Worm (Caenorhabditis elegans): ENCODE results near the gene lsm-3.

lsm-3 gene

ce11 chrIV:13386043-13386442 lies 960 bp upstream of the lsm-3 start, which contains the start of the genes Y62E10A.20, Y62E10A.23 and mdt-9:
Gene Y62E10A.20, minus strand, starts transcription at chrIV:13386091.
Gene Y62E10A.23, plus strand, starts transcription at chrIV:13386324.
Gene mdt-9, plus strand, starts transcription at chrIV:13386380.
- TF ChIP-seq T22C8.4 (GFP tag; IDR thresholded peaks at IDR 0.05) (no peak), med-1 (GFP tag; optimal IDR thresholded peaks at IDR 0.05; ENCODE audit: insufficient read depth) (peak; percentile 88), ref-1 (GFP tag; conservative IDR thresholded peaks at IDR 0.05) (no peak), tab-1 (GFP tag; IDR thresholded peaks at IDR 0.05) (peak; percentile 54; the same call in 1 of the 2 replicates), ztf-29 (GFP tag; IDR thresholded peaks at IDR 0.05) (peak; percentile 79), flt-1 (GFP tag; IDR thresholded peaks at IDR 0.05) (peak; percentile 86), cog-1 (tag; optimal IDR thresholded peaks at IDR 0.05) (peak; percentile 24), ztf-23 (GFP tag; IDR thresholded peaks at IDR 0.05) (peak; percentile 82; the same call in 1 of the 2 replicates), klf-2 (GFP tag; conservative IDR thresholded peaks at IDR 0.05) (peak; percentile 80)

ce11 chrIV:13388779-13389178 lies 1.8 kb downstream of the lsm-3 start:
- no peak for TF ChIP-seq klf-2 (GFP tag; conservative IDR thresholded peaks at IDR 0.05)
- no peak for TF ChIP-seq cog-1 (tag; optimal IDR thresholded peaks at IDR 0.05)
- TF ChIP-seq tab-1 (GFP tag; IDR thresholded peaks at IDR 0.05), result no peak
- TF ChIP-seq T22C8.4 (GFP tag; IDR thresholded peaks at IDR 0.05), result no peak
- no peak for TF ChIP-seq flt-1 (GFP tag; IDR thresholded peaks at IDR 0.05)
- TF ChIP-seq ztf-29 (GFP tag; IDR thresholded peaks at IDR 0.05), result no peak

ce11 chrIV:13389237-13389636 lies 2.2 kb downstream of the lsm-3 start:
- TF ChIP-seq ref-1 (GFP tag; conservative IDR thresholded peaks at IDR 0.05) (no peak), T22C8.4 (GFP tag; IDR thresholded peaks at IDR 0.05) (no peak), tab-1 (GFP tag; IDR thresholded peaks at IDR 0.05) (no peak), cog-1 (tag; optimal IDR thresholded peaks at IDR 0.05) (no peak), flt-1 (GFP tag; IDR thresholded peaks at IDR 0.05) (no peak), ztf-29 (GFP tag; IDR thresholded peaks at IDR 0.05) (no peak), ztf-23 (GFP tag; IDR thresholded peaks at IDR 0.05) (no peak), med-1 (GFP tag; optimal IDR thresholded peaks at IDR 0.05; ENCODE audit: insufficient read depth) (no peak), klf-2 (GFP tag; conservative IDR thresholded peaks at IDR 0.05) (no peak)

- TF ChIP-seq T22C8.4 (GFP tag; IDR thresholded peaks at IDR 0.05), result no peak
- no peak for TF ChIP-seq klf-2 (GFP tag; conservative IDR thresholded peaks at IDR 0.05)
- no peak for TF ChIP-seq tab-1 (GFP tag; IDR thresholded peaks at IDR 0.05)
- TF ChIP-seq med-1 (GFP tag; optimal IDR thresholded peaks at IDR 0.05; ENCODE audit: insufficient read depth), result no peak
- no peak for TF ChIP-seq ztf-29 (GFP tag; IDR thresholded peaks at IDR 0.05)
- no peak for TF ChIP-seq ztf-23 (GFP tag; IDR thresholded peaks at IDR 0.05)
- TF ChIP-seq flt-1 (GFP tag; IDR thresholded peaks at IDR 0.05), result no peak
- TF ChIP-seq ref-1 (GFP tag; conservative IDR thresholded peaks at IDR 0.05), result no peak
- TF ChIP-seq cog-1 (tag; optimal IDR thresholded peaks at IDR 0.05), result no peak
Observed at ce11 chrIV:13390770-13391169, 3.8 kb downstream of the lsm-3 start.

- TF ChIP-seq tab-1 (GFP tag; IDR thresholded peaks at IDR 0.05) (no peak), ztf-29 (GFP tag; IDR thresholded peaks at IDR 0.05) (no peak), med-1 (GFP tag; optimal IDR thresholded peaks at IDR 0.05; ENCODE audit: insufficient read depth) (no peak), ref-1 (GFP tag; conservative IDR thresholded peaks at IDR 0.05) (no peak), ztf-23 (GFP tag; IDR thresholded peaks at IDR 0.05) (no peak), flt-1 (GFP tag; IDR thresholded peaks at IDR 0.05) (no peak), klf-2 (GFP tag; conservative IDR thresholded peaks at IDR 0.05) (no peak), cog-1 (tag; optimal IDR thresholded peaks at IDR 0.05) (no peak), T22C8.4 (GFP tag; IDR thresholded peaks at IDR 0.05) (no peak)
Observed at ce11 chrIV:13392230-13392629, 5.2 kb downstream of the lsm-3 start.

- TF ChIP-seq ztf-23 (GFP tag; IDR thresholded peaks at IDR 0.05), result no peak
- TF ChIP-seq tab-1 (GFP tag; IDR thresholded peaks at IDR 0.05), result no peak
- TF ChIP-seq flt-1 (GFP tag; IDR thresholded peaks at IDR 0.05), result no peak
- no peak for TF ChIP-seq cog-1 (tag; optimal IDR thresholded peaks at IDR 0.05)
- no peak for TF ChIP-seq T22C8.4 (GFP tag; IDR thresholded peaks at IDR 0.05)
- TF ChIP-seq ztf-29 (GFP tag; IDR thresholded peaks at IDR 0.05), result no peak
- TF ChIP-seq ref-1 (GFP tag; conservative IDR thresholded peaks at IDR 0.05), result no peak
- TF ChIP-seq med-1 (GFP tag; optimal IDR thresholded peaks at IDR 0.05; ENCODE audit: insufficient read depth), result no peak
Observed at ce11 chrIV:13393246-13393716, 6.3 kb downstream of the lsm-3 start.

ce11 chrIV:13394686-13395085 lies 7.7 kb downstream of the lsm-3 start:
- TF ChIP-seq ztf-23 (GFP tag; IDR thresholded peaks at IDR 0.05) (no peak), ref-1 (GFP tag; conservative IDR thresholded peaks at IDR 0.05) (no peak)

- TF ChIP-seq tab-1 (GFP tag; IDR thresholded peaks at IDR 0.05) (no peak), flt-1 (GFP tag; IDR thresholded peaks at IDR 0.05) (no peak), med-1 (GFP tag; optimal IDR thresholded peaks at IDR 0.05; ENCODE audit: insufficient read depth) (no peak), ref-1 (GFP tag; conservative IDR thresholded peaks at IDR 0.05) (no peak), cog-1 (tag; optimal IDR thresholded peaks at IDR 0.05) (no peak), ztf-29 (GFP tag; IDR thresholded peaks at IDR 0.05) (no peak), ztf-23 (GFP tag; IDR thresholded peaks at IDR 0.05) (0 out of 2 replicates have a peak, but pooled peaks have one; percentile 49)
Observed at ce11 chrIV:13395255-13395654, 8.3 kb downstream of the lsm-3 start.

ce11 chrIV:13396375-13396774 lies 9.4 kb downstream of the lsm-3 start:
- no peak for TF ChIP-seq tab-1 (GFP tag; IDR thresholded peaks at IDR 0.05)
- TF ChIP-seq T22C8.4 (GFP tag; IDR thresholded peaks at IDR 0.05), result no peak
- TF ChIP-seq ref-1 (GFP tag; conservative IDR thresholded peaks at IDR 0.05), result no peak
- TF ChIP-seq med-1 (GFP tag; optimal IDR thresholded peaks at IDR 0.05; ENCODE audit: insufficient read depth), result no peak
- no peak for TF ChIP-seq flt-1 (GFP tag; IDR thresholded peaks at IDR 0.05)
- no peak for TF ChIP-seq klf-2 (GFP tag; conservative IDR thresholded peaks at IDR 0.05)
- TF ChIP-seq cog-1 (tag; optimal IDR thresholded peaks at IDR 0.05), result no peak
- no peak for TF ChIP-seq ztf-29 (GFP tag; IDR thresholded peaks at IDR 0.05)
- no peak for TF ChIP-seq ztf-23 (GFP tag; IDR thresholded peaks at IDR 0.05)

- TF ChIP-seq ztf-29 (GFP tag; IDR thresholded peaks at IDR 0.05) (no peak), cog-1 (tag; optimal IDR thresholded peaks at IDR 0.05) (no peak), flt-1 (GFP tag; IDR thresholded peaks at IDR 0.05) (no peak), klf-2 (GFP tag; conservative IDR thresholded peaks at IDR 0.05) (no peak), tab-1 (GFP tag; IDR thresholded peaks at IDR 0.05) (no peak), ref-1 (GFP tag; conservative IDR thresholded peaks at IDR 0.05) (no peak), T22C8.4 (GFP tag; IDR thresholded peaks at IDR 0.05) (no peak), med-1 (GFP tag; optimal IDR thresholded peaks at IDR 0.05; ENCODE audit: insufficient read depth) (no peak), ztf-23 (GFP tag; IDR thresholded peaks at IDR 0.05) (no peak)
Observed at ce11 chrIV:13398728-13399127, 11.7 kb downstream of the lsm-3 start, which contains the start of gene Y62E10A.13. Gene Y62E10A.13, minus strand, starts transcription at chrIV:13399053.
